Fruit fly (Drosophila melanogaster): ENCODE data around the gene alpha-Est6.

Gene alpha-Est6

dm6 chr3R:7524160-7524559, 4.4 kb downstream of the alpha-Est6 start (continued):
- no peak for TF ChIP-seq Nf-YC (tag; optimal IDR thresholded peaks at IDR 0.05)
- no peak for TF ChIP-seq bsh (GFP tag; optimal IDR thresholded peaks at IDR 0.05)
- no peak for TF ChIP-seq CG15073 (GFP tag; optimal IDR thresholded peaks at IDR 0.05)

- TF ChIP-seq CG6175 (GFP tag; IDR thresholded peaks at IDR 0.05) = peak; percentile 70; the same call in 1 of the 3 replicates
- TF ChIP-seq CG2199 (GFP tag; IDR thresholded peaks at IDR 0.05) = peak; percentile 84; the same call in 2 of the 3 replicates
- TF ChIP-seq dmrt11E (tag; optimal IDR thresholded peaks at IDR 0.05) = no peak
- TF ChIP-seq amos (GFP tag; IDR thresholded peaks at IDR 0.05; ENCODE audit: partially characterized antibody) = 0 out of 2 replicates have a peak, but pooled peaks have one; percentile 3
- peak; percentile 23 for TF ChIP-seq Med (GFP tag)
- peak; percentile 74 for TF ChIP-seq sd (tag; optimal IDR thresholded peaks at IDR 0.05)
- peak in 1 of 2 experiments; percentile 16 for TF ChIP-seq Trl (optimal IDR thresholded peaks at IDR 0.05)
- no peak for TF ChIP-seq Trl (GFP tag; optimal IDR thresholded peaks at IDR 0.05)
- TF ChIP-seq Drgx (GFP tag; IDR thresholded peaks at IDR 0.05) = 0 out of 2 replicates have a peak, but pooled peaks have one; percentile 7
- no peak for TF ChIP-seq scrt (GFP tag; optimal IDR thresholded peaks at IDR 0.05)
- TF ChIP-seq corto (GFP tag; optimal IDR thresholded peaks at IDR 0.05) = peak; percentile 20
Observed at dm6 chr3R:7523594-7523993, 5.0 kb downstream of the alpha-Est6 start, which contains the start of gene alpha-Est7. Gene alpha-Est7, minus strand, starts transcription at chr3R:7523753.

dm6 chr3R:7522266-7522955, 6.2 kb downstream of the alpha-Est6 start:
- TF ChIP-seq Sry-β (GFP tag; optimal IDR thresholded peaks at IDR 0.05) = no peak
- TF ChIP-seq CG34376 (GFP tag; optimal IDR thresholded peaks at IDR 0.05) = peak; percentile 51
- TF ChIP-seq exex (tag; optimal IDR thresholded peaks at IDR 0.05) = peak; percentile 52
- TF ChIP-seq salm (tag; optimal IDR thresholded peaks at IDR 0.05) = no peak
- TF ChIP-seq CG33557 (GFP tag; optimal IDR thresholded peaks at IDR 0.05) = peak; percentile 12
- peak; percentile 6 for TF ChIP-seq CG7987 (GFP tag; optimal IDR thresholded peaks at IDR 0.05)
- no peak for TF ChIP-seq Lpt (GFP tag; optimal IDR thresholded peaks at IDR 0.05)
- TF ChIP-seq cas (GFP tag; IDR thresholded peaks at IDR 0.05) = no peak
- TF ChIP-seq Oaz (GFP tag; IDR thresholded peaks at IDR 0.05) = no peak
- TF ChIP-seq amos (GFP tag; IDR thresholded peaks at IDR 0.05; ENCODE audit: partially characterized antibody) = no peak
- TF ChIP-seq Hr78 (GFP tag; optimal IDR thresholded peaks at IDR 0.05) = no peak
- no peak for TF ChIP-seq CG7357 (GFP tag; IDR thresholded peaks at IDR 0.05)
- no peak for TF ChIP-seq shn (GFP tag; optimal IDR thresholded peaks at IDR 0.05)
- peak; percentile 5 for TF ChIP-seq CG15696 (tag; optimal IDR thresholded peaks at IDR 0.05)
- peak; percentile 22 for TF ChIP-seq CG18599 (GFP tag; optimal IDR thresholded peaks at IDR 0.05)
- TF ChIP-seq CG30431 (GFP tag; optimal IDR thresholded peaks at IDR 0.05) = no peak
- TF ChIP-seq PHDP (tag; optimal IDR thresholded peaks at IDR 0.05) = peak; percentile 4
- TF ChIP-seq abd-A (tag; optimal IDR thresholded peaks at IDR 0.05) = peak; percentile 52
- TF ChIP-seq CG31365 (tag; optimal IDR thresholded peaks at IDR 0.05) = no peak
- peak; percentile 67 for TF ChIP-seq sens (GFP tag)
- no peak for TF ChIP-seq sob (GFP tag; IDR thresholded peaks at IDR 0.05)
- no peak for TF ChIP-seq HHEX (GFP tag; optimal IDR thresholded peaks at IDR 0.05)
- peak; percentile 44 for TF ChIP-seq mirr (GFP tag; optimal IDR thresholded peaks at IDR 0.05)
- no peak for TF ChIP-seq wdn (GFP tag; IDR thresholded peaks at IDR 0.05)
- TF ChIP-seq crp (GFP tag; optimal IDR thresholded peaks at IDR 0.05) = no peak
- no peak for TF ChIP-seq HmgZ (tag; optimal IDR thresholded peaks at IDR 0.05)
- TF ChIP-seq lov (optimal IDR thresholded peaks at IDR 0.05) = no peak
- no peak for TF ChIP-seq lov (GFP tag; IDR thresholded peaks at IDR 0.05)
- TF ChIP-seq Med (GFP tag) = peak; percentile 58
- TF ChIP-seq zen (tag; optimal IDR thresholded peaks at IDR 0.05) = no peak
